Fruit fly (Drosophila melanogaster) S2 (cell line): ENCODE measurements around the gene nkd.

Experiments used
- CG8478 ChIP-seq: fragments of >200 bp; optimal IDR thresholded peaks from 2 replicates; lab custom pipeline; 2018
- CTCF ChIP-seq, 2 experiments: fragments of >200 bp; optimal IDR thresholded peaks; 2 replicates each; lab custom pipeline; 2018

DNA sequence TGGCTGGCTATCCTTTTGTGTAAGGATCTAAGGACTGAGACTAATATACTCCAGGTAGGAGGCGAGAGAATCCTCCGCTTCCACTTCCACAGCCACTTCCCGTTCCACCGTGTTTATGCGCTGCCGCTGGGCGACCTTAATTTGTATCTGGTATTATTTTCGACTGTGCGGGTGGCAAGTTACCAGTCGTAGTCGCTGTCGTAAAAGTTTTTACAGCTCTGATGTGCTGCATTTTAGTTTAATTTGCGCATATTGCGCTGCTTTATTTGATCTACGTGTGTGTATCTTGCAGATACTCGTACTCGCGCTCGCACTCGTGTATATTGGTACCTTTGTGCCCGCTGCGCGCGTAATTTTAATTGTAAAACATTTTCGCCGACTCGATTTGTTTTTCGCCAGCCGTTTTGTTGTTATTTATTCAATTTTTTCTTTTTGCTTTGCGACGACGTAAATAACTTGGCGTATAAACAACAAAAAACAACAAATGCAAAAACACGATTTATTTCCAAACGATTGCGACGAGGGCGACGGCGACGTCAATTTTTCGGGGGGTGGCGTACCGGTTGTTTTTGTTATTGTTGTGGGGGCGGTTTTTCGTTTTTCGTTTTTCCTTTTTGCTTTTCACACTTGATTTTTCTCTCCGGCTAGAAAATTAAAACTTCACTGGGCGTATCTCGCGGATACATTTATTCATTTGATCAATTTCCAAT, 505 bp downstream of the nkd start:
- TF ChIP-seq CG8478 (no peak), CTCF (optimal IDR thresholded peaks at IDR 0.05; lab: Kevin White, UChicago) (no peak)
